Fruit fly (Drosophila melanogaster) whole organism, prepupa: ENCODE results near the gene Hr4.

Experiments
- Blimp-1 ChIP-seq: fragments of 200-800 bp; sonication (Bioruptor generic); optimal IDR thresholded peaks from 3 replicates; lab custom pipeline; 2017; ENCODE audit warnings: missing biosample characterization, missing genetic modification characterization, mild to moderate bottlenecking, moderate library complexity, missing genetic modification reagents
- CG11294 ChIP-seq: fragments of 200-800 bp; sonication (Bioruptor generic); IDR thresholded peaks from 2 replicates; pipeline ENCODE4 v1.3.6; 2022; ENCODE audit warnings: missing biosample characterization, missing genetic modification characterization
- CG11762 ChIP-seq: fragments of 200-800 bp; sonication (Bioruptor generic); optimal IDR thresholded peaks from 3 replicates; lab custom pipeline; 2016; ENCODE audit warnings: missing biosample characterization, missing genetic modification characterization; ENCODE audit not compliant: insufficient read depth
- CG11902 ChIP-seq: fragments of 200-800 bp; sonication (Bioruptor generic); optimal IDR thresholded peaks from 3 replicates; lab custom pipeline; 2016; ENCODE audit warnings: missing biosample characterization, missing genetic modification characterization
- CG15336 ChIP-seq: fragments of 200-800 bp; sonication (Bioruptor generic); IDR thresholded peaks from 2 replicates; pipeline ENCODE4 v1.3.6; 2022; ENCODE audit warnings: missing biosample characterization, missing genetic modification characterization
- CG1621 ChIP-seq: fragments of 200-800 bp; sonication (Bioruptor generic); optimal IDR thresholded peaks from 3 replicates; lab custom pipeline; 2018; ENCODE audit warnings: missing biosample characterization, mild to moderate bottlenecking, missing genetic modification characterization
- CG3032 ChIP-seq: fragments of 200-800 bp; optimal IDR thresholded peaks from 2 replicates; lab custom pipeline; 2019; ENCODE audit warnings: missing biosample characterization, mild to moderate bottlenecking, missing genetic modification characterization, moderate library complexity
- CG31627 ChIP-seq: fragments of 200-800 bp; sonication (Bioruptor generic); optimal IDR thresholded peaks from 3 replicates; lab custom pipeline; 2016; ENCODE audit warnings: missing biosample characterization, missing genetic modification characterization
- CG32006 ChIP-seq: fragments of 200-800 bp; sonication (Bioruptor generic); optimal IDR thresholded peaks from 3 replicates; lab custom pipeline; 2017; ENCODE audit warnings: missing biosample characterization, mild to moderate bottlenecking, missing genetic modification characterization
- CG3919 ChIP-seq: fragments of 200-800 bp; sonication (Bioruptor generic); optimal IDR thresholded peaks from 3 replicates; lab custom pipeline; 2016; ENCODE audit warnings: missing biosample characterization, missing genetic modification characterization
- CG6163 ChIP-seq: fragments of 200-800 bp; sonication (Bioruptor generic); IDR thresholded peaks from 3 replicates; pipeline ENCODE4 v1.3.6; 2022; ENCODE audit warnings: missing biosample characterization, missing genetic modification characterization
- CG6276 ChIP-seq: fragments of 200-800 bp; sonication (Bioruptor generic); optimal IDR thresholded peaks from 2 replicates; lab custom pipeline; 2017; ENCODE audit warnings: missing biosample characterization, mild to moderate bottlenecking, missing genetic modification characterization
- CG6792 ChIP-seq: fragments of 200-800 bp; sonication (Bioruptor generic); optimal IDR thresholded peaks from 3 replicates; lab custom pipeline; 2016; ENCODE audit warnings: missing biosample characterization, missing genetic modification characterization
- CG6808 ChIP-seq: fragments of 200-800 bp; sonication (Bioruptor generic); optimal IDR thresholded peaks from 3 replicates; lab custom pipeline; 2017; ENCODE audit warnings: missing biosample characterization, missing genetic modification characterization, mild to moderate bottlenecking, moderate library complexity, missing genetic modification reagents
- CG6854 ChIP-seq: fragments of 200-800 bp; sonication (Bioruptor generic); optimal IDR thresholded peaks from 2 replicates; lab custom pipeline; 2017; ENCODE audit warnings: missing biosample characterization, mild to moderate bottlenecking, missing genetic modification characterization
- CG8119 ChIP-seq: fragments of 200-800 bp; sonication (Bioruptor generic); IDR thresholded peaks from 3 replicates; pipeline ENCODE4 v1.3.6; 2022; ENCODE audit warnings: missing biosample characterization, missing genetic modification characterization
- CG8319 ChIP-seq: fragments of 200-800 bp; sonication (Bioruptor generic); optimal IDR thresholded peaks from 3 replicates; lab custom pipeline; 2016; ENCODE audit warnings: missing biosample characterization, missing genetic modification characterization
- CG8632 ChIP-seq: fragments of 200-800 bp; sonication (Bioruptor generic); optimal IDR thresholded peaks from 3 replicates; lab custom pipeline; 2016; ENCODE audit warnings: missing biosample characterization, missing genetic modification characterization
- CG9139 ChIP-seq: fragments of 200-800 bp; sonication (Bioruptor generic); optimal IDR thresholded peaks from 3 replicates; lab custom pipeline; 2017; ENCODE audit warnings: missing biosample characterization, mild to moderate bottlenecking, missing genetic modification characterization
- Eip75B ChIP-seq: fragments of 200-800 bp; sonication (Bioruptor generic); optimal IDR thresholded peaks from 3 replicates; lab custom pipeline; 2016; ENCODE audit warnings: missing biosample characterization, missing genetic modification characterization
- Eip78C ChIP-seq: fragments of 200-800 bp; sonication (Bioruptor generic); peaks from one replicate; lab custom pipeline; 2016; ENCODE audit warnings: missing biosample characterization, missing genetic modification characterization
- Ets21C ChIP-seq: fragments of 200-800 bp; sonication (Bioruptor generic); optimal IDR thresholded peaks from 3 replicates; lab custom pipeline; 2016; ENCODE audit warnings: missing biosample characterization, missing genetic modification characterization
- Ets96B ChIP-seq: fragments of 200-800 bp; optimal IDR thresholded peaks from 2 replicates; lab custom pipeline; 2019; ENCODE audit warnings: missing biosample characterization, mild to moderate bottlenecking, missing genetic modification characterization, moderate library complexity
- Hr38 ChIP-seq: sonication (Bioruptor generic); optimal IDR thresholded peaks from 2 replicates; lab custom pipeline; 2016; ENCODE audit warnings: missing biosample characterization, missing genetic modification characterization
- Hr39 ChIP-seq: fragments of 200-800 bp; sonication (Bioruptor generic); optimal IDR thresholded peaks from 2 replicates; lab custom pipeline; 2016; ENCODE audit warnings: missing biosample characterization, missing genetic modification characterization
- Lpt ChIP-seq: fragments of 200-800 bp; sonication (Bioruptor generic); optimal IDR thresholded peaks from 3 replicates; lab custom pipeline; 2016; ENCODE audit warnings: missing biosample characterization, missing genetic modification characterization
- Met ChIP-seq: fragments of 200-800 bp; sonication (Bioruptor generic); optimal IDR thresholded peaks from 3 replicates; lab custom pipeline; 2016; ENCODE audit warnings: missing biosample characterization, missing genetic modification characterization
- OdsH ChIP-seq: fragments of 200-800 bp; sonication (Bioruptor generic); optimal IDR thresholded peaks from 3 replicates; lab custom pipeline; 2016; ENCODE audit warnings: missing biosample characterization, missing genetic modification characterization
- Smox ChIP-seq: fragments of 200-800 bp; sonication (Bioruptor generic); optimal IDR thresholded peaks from 3 replicates; lab custom pipeline; 2016; ENCODE audit warnings: missing biosample characterization, missing genetic modification characterization
- Sox102F ChIP-seq: fragments of 200-800 bp; sonication (Bioruptor generic); optimal IDR thresholded peaks from 2 replicates; lab custom pipeline; 2016; ENCODE audit warnings: missing biosample characterization, mild to moderate bottlenecking, missing genetic modification characterization
- Sox14 ChIP-seq: fragments of 200-800 bp; sonication (Bioruptor generic); optimal IDR thresholded peaks from 3 replicates; lab custom pipeline; 2016; ENCODE audit warnings: missing biosample characterization, missing genetic modification characterization
- acj6 ChIP-seq: fragments of 200-800 bp; sonication (Bioruptor generic); optimal IDR thresholded peaks from 3 replicates; lab custom pipeline; 2016; ENCODE audit warnings: missing biosample characterization, missing genetic modification characterization
- cyc ChIP-seq: fragments of 200-800 bp; sonication (Bioruptor generic); optimal IDR thresholded peaks from 3 replicates; lab custom pipeline; 2016; ENCODE audit warnings: missing biosample characterization, missing genetic modification characterization
- dsx ChIP-seq: fragments of 200-800 bp; optimal IDR thresholded peaks from 3 replicates; lab custom pipeline; 2019; ENCODE audit warnings: missing biosample characterization, mild to moderate bottlenecking, missing genetic modification characterization, moderate library complexity; ENCODE audit not compliant: poor library complexity, severe bottlenecking
- eg ChIP-seq: fragments of 200-800 bp; sonication (Bioruptor generic); IDR thresholded peaks from 3 replicates; pipeline ENCODE4 v1.3.6; 2022; ENCODE audit warnings: missing biosample characterization, missing genetic modification characterization
- esn ChIP-seq: fragments of 200-800 bp; sonication (Bioruptor generic); optimal IDR thresholded peaks from 2 replicates; lab custom pipeline; 2016; ENCODE audit warnings: missing biosample characterization, mild to moderate bottlenecking, missing genetic modification characterization, moderate library complexity
- fd59A ChIP-seq: fragments of 200-800 bp; sonication (Bioruptor generic); optimal IDR thresholded peaks from 2 replicates; lab custom pipeline; 2017; ENCODE audit warnings: missing biosample characterization, mild to moderate bottlenecking, missing genetic modification characterization, missing genetic modification reagents
- fd85E ChIP-seq: fragments of 200-800 bp; sonication (Bioruptor generic); optimal IDR thresholded peaks from 3 replicates; lab custom pipeline; 2016; ENCODE audit warnings: missing biosample characterization, missing genetic modification characterization
- fkh ChIP-seq: fragments of 200-800 bp; sonication (Bioruptor generic); optimal IDR thresholded peaks from 3 replicates; lab custom pipeline; 2017; ENCODE audit warnings: missing biosample characterization, mild to moderate bottlenecking, missing genetic modification characterization, moderate library complexity
- lz ChIP-seq: fragments of 200-800 bp; sonication (Bioruptor generic); optimal IDR thresholded peaks from 3 replicates; lab custom pipeline; 2016; ENCODE audit warnings: missing biosample characterization, missing genetic modification characterization
- net ChIP-seq: fragments of 200-800 bp; sonication (Bioruptor generic); optimal IDR thresholded peaks from 3 replicates; lab custom pipeline; 2016; ENCODE audit warnings: missing biosample characterization, missing genetic modification characterization
- salr ChIP-seq, 2 experiments: fragments of 200-800 bp; sonication (Bioruptor generic); optimal IDR thresholded peaks; 3 replicates each; lab custom pipeline; 2016 to 2018; ENCODE audit warnings: missing biosample characterization in 2 of 2, missing genetic modification characterization in 2 of 2, mild to moderate bottlenecking in 1 of 2
- spab ChIP-seq: fragments of 200-800 bp; sonication (Bioruptor generic); optimal IDR thresholded peaks from 2 replicates; lab custom pipeline; 2017; ENCODE audit warnings: missing biosample characterization, mild to moderate bottlenecking, missing genetic modification characterization, missing genetic modification reagents
- ss ChIP-seq, 2 experiments: fragments of 200-800 bp; sonication (Bioruptor generic); optimal IDR thresholded peaks; 2 replicates in 1 of 2; 3 replicates in 1 of 2; lab custom pipeline; 2017 to 2018; ENCODE audit warnings: mild to moderate bottlenecking in 2 of 2, missing biosample characterization in 2 of 2, missing genetic modification characterization in 2 of 2, moderate library complexity in 1 of 2
- topi ChIP-seq: fragments of 200-800 bp; sonication (Bioruptor generic); optimal IDR thresholded peaks from 3 replicates; lab custom pipeline; 2016; ENCODE audit warnings: missing biosample characterization, missing genetic modification characterization
- vri ChIP-seq: fragments of 200-800 bp; sonication (Bioruptor generic); optimal IDR thresholded peaks from 3 replicates; lab custom pipeline; 2016; ENCODE audit warnings: missing biosample characterization, mild to moderate bottlenecking, missing genetic modification characterization

Gene Hr4

dm6 chrX:2009453-2010009 lies 67.8 kb downstream of the Hr4 start (continued):
- TF ChIP-seq dsx, result peak; percentile 44
- TF ChIP-seq Hr39, result peak; percentile 79
- peak; percentile 37 for TF ChIP-seq spab (GFP tag; lab: Kevin White, UChicago)
- TF ChIP-seq Eip78C, result peak; percentile 90
- peak; percentile 67 for TF ChIP-seq Sox102F
- peak; percentile 31 for TF ChIP-seq fkh
- peak; percentile 18 for TF ChIP-seq vri (GFP tag; lab: Kevin White, UChicago)
- TF ChIP-seq CG11762, result peak; percentile 63
- peak; percentile 64 for TF ChIP-seq eg (GFP tag; lab: Robert Waterston, UW)
- peak; percentile 68 for TF ChIP-seq Eip75B (GFP tag; lab: Kevin White, UChicago)
- TF ChIP-seq CG31627 (GFP tag; lab: Kevin White, UChicago), result peak; percentile 71
- peak; percentile 64 for TF ChIP-seq CG8632
- peak; percentile 70 for TF ChIP-seq OdsH (GFP tag; lab: Kevin White, UChicago)
- no peak for TF ChIP-seq CG6808 (GFP tag; lab: Kevin White, UChicago)
- TF ChIP-seq ss (GFP tag; optimal IDR thresholded peaks at IDR 0.05; lab: Kevin White, UChicago), result peak in 1 of 2 experiments; percentile 60
- TF ChIP-seq salr (GFP tag; optimal IDR thresholded peaks at IDR 0.05; lab: Kevin White, UChicago), result peak; percentile 13 to 80
- TF ChIP-seq esn (GFP tag; lab: Kevin White, UChicago), result peak; percentile 83
- peak; percentile 61 for TF ChIP-seq CG6792
- peak; percentile 65 for TF ChIP-seq acj6 (GFP tag; lab: Kevin White, UChicago)
- peak; percentile 59 for TF ChIP-seq Sox14 (GFP tag; lab: Kevin White, UChicago)
- peak; percentile 75 for TF ChIP-seq Smox (GFP tag; lab: Kevin White, UChicago)
- TF ChIP-seq fd85E (GFP tag; lab: Kevin White, UChicago), result no peak
- no peak for TF ChIP-seq Hr38
- TF ChIP-seq CG8319 (GFP tag; lab: Kevin White, UChicago), result peak; percentile 50
- TF ChIP-seq Blimp-1 (GFP tag; lab: Kevin White, UChicago), result peak; percentile 42
- TF ChIP-seq net, result peak; percentile 79
- peak; percentile 56 for TF ChIP-seq CG11902
- peak; percentile 59; the same call in 2 of the 3 replicates for TF ChIP-seq CG8119 (GFP tag; lab: Robert Waterston, UW)
- peak; percentile 38 for TF ChIP-seq fd59A (GFP tag; lab: Kevin White, UChicago)
- peak; percentile 53 for TF ChIP-seq Lpt
- TF ChIP-seq cyc (GFP tag; lab: Kevin White, UChicago), result peak; percentile 49
- TF ChIP-seq Ets96B (tag; lab: Kevin White, UChicago), result peak; percentile 61
- TF ChIP-seq CG11294, result peak; percentile 13
- TF ChIP-seq CG15336 (GFP tag; lab: Robert Waterston, UW), result peak; percentile 52
- peak; percentile 81 for TF ChIP-seq topi (GFP tag; lab: Kevin White, UChicago)
- peak; percentile 81 for TF ChIP-seq lz

dm6 chrX:2010010-2010873 lies 68.5 kb downstream of the Hr4 start, which contains the start of gene east:
Gene east, plus strand, starts transcription at chrX:2010860.
- TF ChIP-seq lz (no peak), Hr38 (no peak), Eip78C (peak; percentile 83), Blimp-1 (GFP tag; lab: Kevin White, UChicago) (peak; percentile 7), spab (GFP tag; lab: Kevin White, UChicago) (no peak), ss (GFP tag; optimal IDR thresholded peaks at IDR 0.05; lab: Kevin White, UChicago) (peak; percentile 68 to 71), Ets21C (no peak), CG9139 (GFP tag; lab: Kevin White, UChicago) (peak; percentile 70), CG32006 (GFP tag; lab: Kevin White, UChicago) (no peak), CG6276 (GFP tag; lab: Kevin White, UChicago) (no peak), fkh (peak; percentile 26), CG1621 (peak; percentile 52), CG3919 (GFP tag; lab: Kevin White, UChicago) (no peak), CG3032 (no peak), CG31627 (GFP tag; lab: Kevin White, UChicago) (no peak), CG6808 (GFP tag; lab: Kevin White, UChicago) (peak; percentile 61), CG6163 (GFP tag; lab: Robert Waterston, UW) (peak; percentile 71; the same call in 2 of the 3 replicates), CG6854 (peak; percentile 79), Sox102F (no peak), Met (GFP tag; lab: Kevin White, UChicago) (no peak)
